Fruit fly (Drosophila melanogaster): ENCODE measurements around the gene spen.
A peak's percentile ranks its signal among the peaks of the same experiment; 100 is the strongest.

The spen gene

dm6 chr2L:158649-159257, at the start of gene spen, which contains the start of gene CG33635 (continued):
- no peak for TF ChIP-seq Optix (GFP tag; IDR thresholded peaks at IDR 0.05)
- TF ChIP-seq CG4617 (GFP tag; optimal IDR thresholded peaks at IDR 0.05; ENCODE audit: borderline replicate concordance): peak; percentile 13
- TF ChIP-seq CG1233 (GFP tag; optimal IDR thresholded peaks at IDR 0.05): peak; percentile 43
- no peak for TF ChIP-seq CG4282 (GFP tag; optimal IDR thresholded peaks at IDR 0.05)
- TF ChIP-seq sug (tag; optimal IDR thresholded peaks at IDR 0.05): peak; percentile 51
- peak; percentile 9 for TF ChIP-seq CG13424 (tag; optimal IDR thresholded peaks at IDR 0.05)
- TF ChIP-seq CG2116 (GFP tag; optimal IDR thresholded peaks at IDR 0.05): peak; percentile 63
- no peak for TF ChIP-seq cas (GFP tag; IDR thresholded peaks at IDR 0.05)
- TF ChIP-seq CG30403 (GFP tag; optimal IDR thresholded peaks at IDR 0.05): no peak
- no peak for TF ChIP-seq CkIIα-i1 (GFP tag; IDR thresholded peaks at IDR 0.05)
- TF ChIP-seq Side (GFP tag; optimal IDR thresholded peaks at IDR 0.05): peak; percentile 30
- TF ChIP-seq maf-S (GFP tag; optimal IDR thresholded peaks at IDR 0.05): no peak
- TF ChIP-seq CG4404 (GFP tag; IDR thresholded peaks at IDR 0.05): no peak
- peak; percentile 38 for TF ChIP-seq Dp (GFP tag; optimal IDR thresholded peaks at IDR 0.05)
- TF ChIP-seq Adf1 (GFP tag; IDR thresholded peaks at IDR 0.05): no peak
- TF ChIP-seq Hmx (GFP tag; optimal IDR thresholded peaks at IDR 0.05): no peak

DNA sequence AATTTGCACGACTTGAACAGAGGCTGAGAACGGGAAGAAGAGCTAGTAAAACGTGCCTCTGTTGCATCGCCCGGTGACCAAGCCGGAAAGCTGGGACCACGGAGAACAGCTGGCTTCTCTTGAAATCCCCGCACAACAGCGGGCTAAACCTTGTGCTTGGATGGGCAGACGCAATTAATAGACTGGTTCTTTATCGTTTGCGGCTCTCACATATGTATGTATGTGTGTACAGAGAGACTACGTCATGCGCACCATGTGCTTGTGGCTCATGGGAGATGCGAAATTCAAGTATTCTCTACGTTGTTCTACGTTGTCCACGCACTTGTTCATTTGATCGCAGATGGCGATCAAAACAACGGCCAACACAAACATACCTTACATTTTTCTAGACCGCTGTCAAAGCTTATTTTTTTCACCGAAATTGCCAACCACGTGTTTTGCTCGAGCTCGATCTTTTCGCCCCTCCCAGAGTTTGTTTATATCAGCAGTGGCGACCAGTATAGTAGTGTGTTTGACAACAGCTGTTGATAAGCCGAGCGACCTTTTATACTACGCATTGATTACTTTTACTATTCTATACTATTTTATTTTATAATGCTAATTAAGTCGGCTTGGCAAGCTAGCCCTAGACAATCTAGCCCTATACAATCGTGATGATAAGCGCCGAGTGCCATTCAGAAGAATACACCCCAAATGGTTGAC, 49.6 kb upstream of the spen start:
- TF ChIP-seq CG31365 (tag; optimal IDR thresholded peaks at IDR 0.05) (no peak), Blimp-1 (GFP tag; optimal IDR thresholded peaks at IDR 0.05) (no peak), Atf6 (GFP tag; IDR thresholded peaks at IDR 0.05) (no peak), sim (GFP tag; IDR thresholded peaks at IDR 0.05) (no peak), NfI (GFP tag; optimal IDR thresholded peaks at IDR 0.05) (no peak), CG11247 (GFP tag; IDR thresholded peaks at IDR 0.05) (no peak), CG10366 (GFP tag; IDR thresholded peaks at IDR 0.05) (no peak), CG15514 (GFP tag; optimal IDR thresholded peaks at IDR 0.05) (peak; percentile 82), CG7987 (GFP tag; optimal IDR thresholded peaks at IDR 0.05) (peak; percentile 47), CG10209 (GFP tag; optimal IDR thresholded peaks at IDR 0.05) (no peak), sqz (GFP tag; optimal IDR thresholded peaks at IDR 0.05) (no peak), bigmax (GFP tag; optimal IDR thresholded peaks at IDR 0.05) (no peak), CG10321 (GFP tag; IDR thresholded peaks at IDR 0.05) (no peak), Mes4 (GFP tag; optimal IDR thresholded peaks at IDR 0.05) (no peak), Abd-B (GFP tag; optimal IDR thresholded peaks at IDR 0.05) (no peak), fd64A (GFP tag; optimal IDR thresholded peaks at IDR 0.05) (no peak), CG7357 (GFP tag; IDR thresholded peaks at IDR 0.05) (no peak), Max (GFP tag; optimal IDR thresholded peaks at IDR 0.05) (peak; percentile 61), CG9215 (GFP tag; IDR thresholded peaks at IDR 0.05) (no peak), Fer2 (tag; optimal IDR thresholded peaks at IDR 0.05) (no peak), CG11696 (GFP tag; IDR thresholded peaks at IDR 0.05) (no peak), Hmr (GFP tag; optimal IDR thresholded peaks at IDR 0.05) (no peak), CG12104 (GFP tag; optimal IDR thresholded peaks at IDR 0.05) (no peak), Aef1 (GFP tag; IDR thresholded peaks at IDR 0.05) (no peak), Oli (tag; optimal IDR thresholded peaks at IDR 0.05) (no peak), chn (GFP tag; optimal IDR thresholded peaks at IDR 0.05) (no peak), CG6254 (GFP tag; optimal IDR thresholded peaks at IDR 0.05) (no peak), CG1792 (GFP tag; optimal IDR thresholded peaks at IDR 0.05) (no peak), Oaz (GFP tag; IDR thresholded peaks at IDR 0.05) (no peak), CG7271 (tag; optimal IDR thresholded peaks at IDR 0.05) (no peak), row (GFP tag; IDR thresholded peaks at IDR 0.05) (0 out of 3 replicates have a peak, but pooled peaks have one; percentile 21), zfh2 (GFP tag; optimal IDR thresholded peaks at IDR 0.05) (no peak), fd102C (GFP tag; optimal IDR thresholded peaks at IDR 0.05) (no peak)
